Fruit fly (Drosophila melanogaster) whole organism, embryonic: ENCODE results near the gene CG16953.
A peak's percentile ranks its signal among the peaks of the same experiment; 100 is the strongest.

Source experiments
- CG10209 ChIP-seq: fragments of 200-800 bp; sonication (Bioruptor generic); optimal IDR thresholded peaks from 3 replicates; lab custom pipeline; 2017; ENCODE audit warnings: missing biosample characterization, mild to moderate bottlenecking, missing genetic modification characterization, missing genetic modification reagents
- CG10267 ChIP-seq: fragments of 200-800 bp; sonication (Bioruptor generic); optimal IDR thresholded peaks from 2 replicates; lab custom pipeline; 2018; ENCODE audit warnings: missing biosample characterization, mild to moderate bottlenecking, missing genetic modification characterization, moderate library complexity
- CG10431 ChIP-seq: fragments of 200-800 bp; sonication (Bioruptor generic); optimal IDR thresholded peaks from 3 replicates; lab custom pipeline; 2018; ENCODE audit warnings: missing biosample characterization, mild to moderate bottlenecking, missing genetic modification characterization
- CG11560 ChIP-seq: fragments of 200-800 bp; sonication (Bioruptor generic); IDR thresholded peaks from 3 replicates; pipeline ENCODE4 v1.3.6; 2022; ENCODE audit warnings: missing biosample characterization, missing genetic modification characterization
- CG14710 ChIP-seq: fragments of 200-800 bp; sonication (Bioruptor generic); optimal IDR thresholded peaks from 3 replicates; lab custom pipeline; 2019; ENCODE audit warnings: missing biosample characterization, mild to moderate bottlenecking, missing genetic modification characterization, moderate library complexity
- CG15696 ChIP-seq: fragments of 200-800 bp; sonication (Bioruptor generic); optimal IDR thresholded peaks from 2 replicates; lab custom pipeline; 2019; ENCODE audit warnings: missing biosample characterization, mild to moderate bottlenecking, missing genetic modification characterization, moderate library complexity
- CG2120 ChIP-seq: fragments of 200-800 bp; sonication (Bioruptor generic); optimal IDR thresholded peaks from 3 replicates; lab custom pipeline; 2016; ENCODE audit warnings: missing biosample characterization, missing genetic modification characterization
- CG31224 ChIP-seq: fragments of 200-800 bp; sonication (Bioruptor generic); IDR thresholded peaks from 2 replicates; pipeline ENCODE4 v1.3.6; 2022; ENCODE audit warnings: missing biosample characterization, missing genetic modification characterization
- CG31365 ChIP-seq: fragments of 200-800 bp; sonication (Bioruptor generic); optimal IDR thresholded peaks from 2 replicates; lab custom pipeline; 2018; ENCODE audit warnings: missing biosample characterization, mild to moderate bottlenecking, missing genetic modification characterization
- CG31388 ChIP-seq: fragments of 200-800 bp; sonication (Bioruptor generic); optimal IDR thresholded peaks from 2 replicates; lab custom pipeline; 2016; ENCODE audit warnings: missing biosample characterization, missing genetic modification characterization
- CG3995 ChIP-seq: fragments of 200-800 bp; sonication (Bioruptor generic); optimal IDR thresholded peaks from 3 replicates; lab custom pipeline; 2016; ENCODE audit warnings: missing biosample characterization, missing genetic modification characterization
- CG5953 ChIP-seq: fragments of 200-800 bp; sonication (Bioruptor generic); IDR thresholded peaks from 2 replicates; pipeline ENCODE4 v1.3.6; 2022; ENCODE audit warnings: missing biosample characterization, missing genetic modification characterization
- CG6175 ChIP-seq: fragments of 200-800 bp; sonication (Bioruptor generic); IDR thresholded peaks from 3 replicates; pipeline ENCODE4 v1.3.6; 2022; ENCODE audit warnings: missing biosample characterization, missing genetic modification characterization
- CG6654 ChIP-seq: fragments of 200-800 bp; sonication (Bioruptor generic); optimal IDR thresholded peaks from 2 replicates; lab custom pipeline; 2017; ENCODE audit warnings: missing biosample characterization, mild to moderate bottlenecking, missing genetic modification characterization
- CG6813 ChIP-seq: fragments of 200-800 bp; sonication (Bioruptor generic); optimal IDR thresholded peaks from 2 replicates; lab custom pipeline; 2017; ENCODE audit warnings: missing biosample characterization, missing genetic modification characterization, mild to moderate bottlenecking, moderate library complexity, missing genetic modification reagents
- CG7556 ChIP-seq: fragments of 200-800 bp; sonication (Bioruptor generic); optimal IDR thresholded peaks from 2 replicates; lab custom pipeline; 2017; ENCODE audit warnings: missing biosample characterization, mild to moderate bottlenecking, missing genetic modification characterization
- D19B ChIP-seq: fragments of 200-800 bp; sonication (Bioruptor generic); optimal IDR thresholded peaks from 2 replicates; lab custom pipeline; 2017; ENCODE audit warnings: missing biosample characterization, mild to moderate bottlenecking, missing genetic modification characterization
- Dip3 ChIP-seq: fragments of 200-800 bp; sonication (Bioruptor generic); optimal IDR thresholded peaks from 3 replicates; lab custom pipeline; 2016; ENCODE audit warnings: missing biosample characterization, missing genetic modification characterization
- HLH4C ChIP-seq: fragments of 200-800 bp; sonication (Bioruptor generic); IDR thresholded peaks from 3 replicates; pipeline ENCODE4 v1.3.6; 2022; ENCODE audit warnings: missing biosample characterization, missing genetic modification characterization; ENCODE audit not compliant: partially characterized antibody
- Max ChIP-seq: fragments of 200-800 bp; sonication (Bioruptor generic); optimal IDR thresholded peaks from 2 replicates; lab custom pipeline; 2016; ENCODE audit warnings: missing biosample characterization, mild to moderate bottlenecking, missing genetic modification characterization
- Oaz ChIP-seq: fragments of 200-800 bp; sonication (Bioruptor generic); IDR thresholded peaks from 2 replicates; pipeline ENCODE4 v1.3.6; 2022; ENCODE audit warnings: missing biosample characterization, missing genetic modification characterization
- Sry-δ ChIP-seq: fragments of 200-800 bp; sonication (Bioruptor generic); optimal IDR thresholded peaks from 2 replicates; lab custom pipeline; 2016; ENCODE audit warnings: missing biosample characterization, missing genetic modification characterization
- Trl ChIP-seq, 3 experiments: fragments of >200 bp in 2 of 3; fragments of 200-800 bp in 1 of 3; sonication (Bioruptor generic) in 1 of 3; optimal IDR thresholded peaks; 2 replicates in 1 of 3; 3 replicates in 2 of 3; lab custom pipeline; 2016 to 2017; ENCODE audit warnings: missing biosample characterization in 1 of 3, missing genetic modification characterization in 1 of 3
- Xbp1 ChIP-seq: fragments of 200-800 bp; sonication (Bioruptor generic); optimal IDR thresholded peaks from 3 replicates; lab custom pipeline; 2016; ENCODE audit warnings: missing biosample characterization, mild to moderate bottlenecking, missing genetic modification characterization
- ase ChIP-seq: fragments of 200-800 bp; sonication (Bioruptor generic); IDR thresholded peaks from 3 replicates; pipeline ENCODE4 v1.3.6; 2022; ENCODE audit warnings: missing biosample characterization, missing genetic modification characterization
- ato ChIP-seq: fragments of 200-800 bp; sonication (Bioruptor generic); IDR thresholded peaks from 2 replicates; pipeline ENCODE4 v1.3.6; 2022; ENCODE audit warnings: missing biosample characterization, missing genetic modification characterization; ENCODE audit not compliant: partially characterized antibody
- chif ChIP-seq, 2 experiments: fragments of 200-800 bp; sonication (Bioruptor generic); optimal IDR thresholded peaks; 3 replicates each; lab custom pipeline; 2016; ENCODE audit warnings: missing biosample characterization in 2 of 2, missing genetic modification characterization in 2 of 2
- ci ChIP-seq: fragments of 200-800 bp; sonication (Bioruptor generic); IDR thresholded peaks from 3 replicates; pipeline ENCODE4 v1.3.6; 2022; ENCODE audit warnings: missing biosample characterization, missing genetic modification characterization
- crc ChIP-seq: fragments of 200-800 bp; sonication (Bioruptor generic); optimal IDR thresholded peaks from 2 replicates; lab custom pipeline; 2016; ENCODE audit warnings: missing biosample characterization, missing genetic modification characterization
- dmrt99B ChIP-seq: fragments of 200-800 bp; sonication (Bioruptor generic); optimal IDR thresholded peaks from 2 replicates; lab custom pipeline; 2018; ENCODE audit warnings: missing biosample characterization, mild to moderate bottlenecking, missing genetic modification characterization, moderate library complexity
- ewg ChIP-seq: fragments of 200-800 bp; sonication (Bioruptor generic); optimal IDR thresholded peaks from 3 replicates; lab custom pipeline; 2017; ENCODE audit warnings: mild to moderate bottlenecking, missing biosample characterization, missing genetic modification reagents, missing genetic modification characterization
- exex ChIP-seq: fragments of 200-800 bp; sonication (Bioruptor generic); optimal IDR thresholded peaks from 4 replicates; lab custom pipeline; 2018; ENCODE audit warnings: missing biosample characterization, mild to moderate bottlenecking, missing genetic modification characterization, moderate library complexity
- fd102C ChIP-seq: fragments of 200-800 bp; sonication (Bioruptor generic); optimal IDR thresholded peaks from 2 replicates; lab custom pipeline; 2018; ENCODE audit warnings: missing biosample characterization, mild to moderate bottlenecking, missing genetic modification characterization, moderate library complexity
- ftz-f1 ChIP-seq: fragments of 200-800 bp; sonication (Bioruptor generic); optimal IDR thresholded peaks from 2 replicates; lab custom pipeline; 2016; ENCODE audit warnings: missing biosample characterization, missing genetic modification characterization
- gcm ChIP-seq: fragments of 200-800 bp; sonication (Bioruptor generic); optimal IDR thresholded peaks from 2 replicates; lab custom pipeline; 2019; ENCODE audit warnings: missing biosample characterization, mild to moderate bottlenecking, missing genetic modification characterization, moderate library complexity
- grn ChIP-seq: fragments of 200-800 bp; sonication (Bioruptor generic); optimal IDR thresholded peaks from 3 replicates; lab custom pipeline; 2017; ENCODE audit warnings: missing biosample characterization, missing genetic modification characterization
- knrl ChIP-seq: fragments of 200-800 bp; sonication (Bioruptor generic); IDR thresholded peaks from 3 replicates; pipeline ENCODE4 v1.3.6; 2022; ENCODE audit warnings: missing biosample characterization, missing genetic modification characterization; ENCODE audit not compliant: partially characterized antibody
- lab ChIP-seq: fragments of 200-800 bp; sonication (Bioruptor generic); optimal IDR thresholded peaks from 3 replicates; lab custom pipeline; 2017; ENCODE audit warnings: missing biosample characterization, missing genetic modification characterization, mild to moderate bottlenecking, moderate library complexity, missing genetic modification reagents
- lbe ChIP-seq: fragments of 200-800 bp; sonication (Bioruptor generic); optimal IDR thresholded peaks from 2 replicates; lab custom pipeline; 2016; ENCODE audit warnings: missing biosample characterization, mild to moderate bottlenecking, missing genetic modification characterization
- prd ChIP-seq, 3 experiments: fragments of >200 bp in 2 of 3; fragments of 200-800 bp in 1 of 3; sonication (Bioruptor generic) in 1 of 3; optimal IDR thresholded peaks in 2 of 3; IDR thresholded peaks in 1 of 3; 2 replicates in 2 of 3; 3 replicates in 1 of 3; pipeline versions ENCODE4 v1.3.6 to Lab custom; 2017 to 2022; ENCODE audit warnings: missing biosample characterization in 1 of 3, missing genetic modification characterization in 1 of 3
- rib ChIP-seq: fragments of 200-800 bp; sonication (Bioruptor generic); IDR thresholded peaks from 2 replicates; pipeline ENCODE4 v1.3.6; 2022; ENCODE audit warnings: missing biosample characterization, missing genetic modification characterization
- ro ChIP-seq: fragments of 200-800 bp; sonication (Bioruptor generic); IDR thresholded peaks from 2 replicates; pipeline ENCODE4 v1.3.6; 2022; ENCODE audit warnings: missing biosample characterization, missing genetic modification characterization
- row ChIP-seq: fragments of 200-800 bp; sonication (Bioruptor generic); IDR thresholded peaks from 3 replicates; pipeline ENCODE4 v1.3.6; 2022; ENCODE audit warnings: missing biosample characterization, missing genetic modification characterization
- sd ChIP-seq: fragments of 200-800 bp; sonication (Bioruptor generic); optimal IDR thresholded peaks from 3 replicates; lab custom pipeline; 2018; ENCODE audit warnings: missing biosample characterization, mild to moderate bottlenecking, missing genetic modification characterization, moderate library complexity
- shn ChIP-seq: fragments of 200-800 bp; sonication (Bioruptor generic); optimal IDR thresholded peaks from 3 replicates; lab custom pipeline; 2016; ENCODE audit warnings: missing biosample characterization, missing genetic modification characterization
- sisA ChIP-seq: fragments of 200-800 bp; sonication (Bioruptor generic); IDR thresholded peaks from 2 replicates; pipeline ENCODE4 v1.3.6; 2022; ENCODE audit warnings: missing biosample characterization, missing genetic modification characterization
- tin ChIP-seq: fragments of 200-800 bp; sonication (Bioruptor generic); optimal IDR thresholded peaks from 3 replicates; lab custom pipeline; 2016; ENCODE audit warnings: missing biosample characterization, missing genetic modification characterization
- ttk ChIP-seq: fragments of 200-800 bp; sonication (Bioruptor generic); IDR thresholded peaks from 2 replicates; pipeline ENCODE4 v2.1.2; 2022; ENCODE audit warnings: missing biosample characterization, missing genetic modification characterization
- tx ChIP-seq: fragments of 200-800 bp; sonication (Bioruptor generic); optimal IDR thresholded peaks from 2 replicates; lab custom pipeline; 2016; ENCODE audit warnings: missing biosample characterization, missing genetic modification characterization
- wor ChIP-seq: fragments of 200-800 bp; sonication (Bioruptor generic); IDR thresholded peaks from 2 replicates; pipeline ENCODE4 v1.3.6; 2022; ENCODE audit warnings: missing biosample characterization, missing genetic modification characterization

Gene CG16953

DNA sequence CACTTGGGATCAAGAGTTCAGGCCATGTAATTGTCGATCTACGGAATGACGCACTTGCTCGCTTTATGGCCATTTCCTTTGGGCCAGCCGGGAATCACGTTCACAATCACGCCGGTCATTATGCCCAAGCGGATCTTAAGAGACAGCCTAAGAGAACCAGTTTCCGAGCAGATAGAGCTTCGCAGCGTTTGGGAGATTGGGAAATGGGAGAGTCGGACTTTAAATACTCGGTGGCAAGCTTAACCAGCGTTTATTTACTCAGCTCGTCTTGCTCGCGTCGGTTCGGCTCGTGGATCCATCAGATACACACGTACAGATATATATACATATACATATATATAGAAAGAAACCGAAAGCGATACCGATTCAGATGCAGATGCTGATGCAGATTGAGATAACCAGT is 20.1 kb downstream of the CG16953 start (continued):
- TF ChIP-seq ttk (GFP tag; lab: Robert Waterston, UW): no peak
- no peak for TF ChIP-seq Sry-δ (GFP tag; lab: Kevin White, UChicago)
- TF ChIP-seq Dip3 (GFP tag; lab: Kevin White, UChicago): no peak
- TF ChIP-seq sisA (GFP tag; lab: Robert Waterston, UW): no peak
- TF ChIP-seq CG2120: no peak
- TF ChIP-seq tx (GFP tag; lab: Kevin White, UChicago): no peak
- peak; percentile 12 for TF ChIP-seq CG3995 (GFP tag; lab: Kevin White, UChicago)
- no peak for TF ChIP-seq ftz-f1 (GFP tag; lab: Kevin White, UChicago)
- peak; percentile 28 for TF ChIP-seq CG10431 (GFP tag; lab: Kevin White, UChicago)
- no peak for TF ChIP-seq wor (GFP tag; lab: Robert Waterston, UW)
- no peak for TF ChIP-seq Max (GFP tag; lab: Kevin White, UChicago)
- TF ChIP-seq CG31365 (tag; lab: Kevin White, UChicago): no peak
- TF ChIP-seq dmrt99B: no peak
- TF ChIP-seq grn: peak; percentile 76
- no peak for TF ChIP-seq gcm (GFP tag; lab: Kevin White, UChicago)
- TF ChIP-seq ci (GFP tag; lab: Robert Waterston, UW): peak; percentile 49; the same call in 2 of the 3 replicates
- no peak for TF ChIP-seq prd (optimal IDR thresholded peaks at IDR 0.05; lab: Kevin White, UChicago)
- no peak for TF ChIP-seq prd (GFP tag; IDR thresholded peaks at IDR 0.05; lab: Robert Waterston, UW)
- no peak for TF ChIP-seq ro (GFP tag; lab: Robert Waterston, UW)
- peak; percentile 3 for TF ChIP-seq lbe (GFP tag; lab: Kevin White, UChicago)
- no peak for TF ChIP-seq D19B (GFP tag; lab: Kevin White, UChicago)
- TF ChIP-seq Oaz: no peak
- TF ChIP-seq shn (GFP tag; lab: Kevin White, UChicago): no peak
- no peak for TF ChIP-seq CG14710 (tag; lab: Kevin White, UChicago)
- no peak for TF ChIP-seq tin (GFP tag; lab: Kevin White, UChicago)
- TF ChIP-seq CG6654 (GFP tag; lab: Kevin White, UChicago): no peak
- no peak for TF ChIP-seq CG10209
- TF ChIP-seq CG10267: no peak
- TF ChIP-seq ase (GFP tag; lab: Robert Waterston, UW): no peak
- TF ChIP-seq row: no peak

DNA sequence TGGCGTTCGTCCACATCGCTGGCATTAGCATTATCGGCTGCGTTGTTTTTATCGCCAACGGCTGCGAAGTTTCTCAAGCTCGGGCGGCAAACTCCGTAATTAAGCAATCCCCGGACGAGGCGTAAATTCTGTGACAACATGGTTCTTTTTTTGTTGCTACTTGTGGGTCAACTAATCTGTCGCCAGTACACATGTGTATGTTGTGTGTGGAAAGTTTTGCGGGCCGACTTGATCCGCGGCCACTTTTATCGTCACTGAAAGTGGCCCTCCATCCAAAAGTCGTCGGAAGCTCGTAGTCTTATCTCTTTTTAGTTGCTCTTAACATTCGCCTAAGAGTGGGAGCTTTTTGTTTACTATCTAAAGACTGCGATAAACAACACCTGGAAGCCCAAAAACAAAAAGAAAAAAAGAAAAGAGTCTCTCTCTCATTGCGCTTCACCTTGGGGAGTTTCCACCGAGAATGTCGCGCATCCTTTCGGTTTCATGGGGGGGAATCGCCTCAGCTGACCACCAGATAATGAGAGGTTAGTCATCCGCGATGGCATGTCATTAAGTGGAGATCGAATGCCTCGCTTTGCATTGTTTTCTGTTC is 21.7 kb downstream of the CG16953 start, which contains the start of gene CG10877:
CG10877 (minus strand) TSS at position 238 of the 592 bp plus-strand sequence.
- TF ChIP-seq CG5953 (GFP tag; lab: Robert Waterston, UW) (no peak), CG6175 (GFP tag; lab: Robert Waterston, UW) (no peak), exex (peak; percentile 58), CG11560 (tag; lab: Robert Waterston, UW) (no peak), CG31388 (GFP tag; lab: Kevin White, UChicago) (no peak), ci (GFP tag; lab: Robert Waterston, UW) (0 out of 3 replicates have a peak, but pooled peaks have one; percentile 7), CG6813 (GFP tag; lab: Kevin White, UChicago) (no peak), Trl (optimal IDR thresholded peaks at IDR 0.05; lab: Kevin White, UChicago) (peak; percentile 34 to 53), Trl (GFP tag; optimal IDR thresholded peaks at IDR 0.05; lab: Kevin White, UChicago) (no peak), CG15696 (tag; lab: Kevin White, UChicago) (no peak), knrl (GFP tag; lab: Robert Waterston, UW) (no peak), ato (no peak), rib (GFP tag; lab: Robert Waterston, UW) (no peak), sd (tag; lab: Kevin White, UChicago) (no peak), Xbp1 (GFP tag; lab: Kevin White, UChicago) (no peak), HLH4C (GFP tag; lab: Robert Waterston, UW) (no peak), lab (GFP tag; lab: Kevin White, UChicago) (peak; percentile 34), CG7556 (GFP tag; lab: Kevin White, UChicago) (no peak), chif (GFP tag; optimal IDR thresholded peaks at IDR 0.05; lab: Kevin White, UChicago) (no peak), fd102C (GFP tag; lab: Kevin White, UChicago) (no peak), crc (GFP tag; lab: Kevin White, UChicago) (no peak), ewg (GFP tag; lab: Kevin White, UChicago) (no peak), Max (GFP tag; lab: Kevin White, UChicago) (no peak), CG31224 (GFP tag; lab: Robert Waterston, UW) (no peak)
